Fruit fly (Drosophila melanogaster) whole organism, embryonic: ENCODE data around the gene Gnf1.

Experiments
- gem ChIP-seq: fragments of 200-800 bp; sonication (Bioruptor generic); optimal IDR thresholded peaks from 2 replicates; lab custom pipeline; 2019; ENCODE audit warnings: missing biosample characterization, mild to moderate bottlenecking, missing genetic modification characterization, moderate library complexity
- nau ChIP-seq: fragments of 200-800 bp; sonication (Bioruptor generic); optimal IDR thresholded peaks from 3 replicates; lab custom pipeline; 2017; ENCODE audit warnings: missing biosample characterization, mild to moderate bottlenecking, missing genetic modification characterization, missing genetic modification reagents

dm6 chr3R:4901189-4901588, 5.2 kb upstream of the Gnf1 start:
- no peak for TF ChIP-seq nau (GFP tag; lab: Kevin White, UChicago)
- TF ChIP-seq gem: no peak
